Fruit fly (Drosophila melanogaster): ENCODE measurements around the gene CG4101.

Gene CG4101

DNA sequence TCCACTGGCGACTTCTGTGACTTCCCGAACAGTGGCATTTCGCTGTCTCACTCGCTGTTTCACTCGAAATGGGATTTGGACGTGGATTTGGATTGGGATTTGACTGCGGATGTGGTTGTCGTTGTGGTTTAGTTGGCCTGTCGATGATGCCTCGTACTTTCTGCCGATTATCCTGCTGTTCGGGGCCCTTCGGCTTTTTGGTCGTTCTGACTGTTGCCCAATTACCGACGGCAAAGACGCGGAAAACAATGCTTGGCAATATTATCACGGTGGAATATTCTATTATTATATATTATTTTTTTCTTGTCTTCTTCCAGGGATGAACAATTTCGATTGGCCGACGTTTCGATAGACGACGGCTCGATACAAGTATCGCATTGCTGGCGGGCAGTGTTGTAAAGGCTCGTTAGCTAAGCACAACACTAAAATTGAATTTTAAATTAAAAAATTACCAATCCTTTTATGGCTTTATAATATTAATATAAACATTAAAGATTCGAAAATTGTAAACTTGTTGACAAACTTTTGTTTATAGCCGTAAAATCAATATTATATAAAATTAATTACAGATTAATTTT lies 2.9 kb downstream of the CG4101 start, which contains the start of gene Mo25:
TSS of gene Mo25 (minus strand) at position 341 of the 578 bp plus-strand sequence.
- TF ChIP-seq ttk (optimal IDR thresholded peaks at IDR 0.05) (no peak), Myc (optimal IDR thresholded peaks at IDR 0.05) (no peak), psq (optimal IDR thresholded peaks at IDR 0.05) (no peak), h (optimal IDR thresholded peaks at IDR 0.05) (no peak), Sin3A (optimal IDR thresholded peaks at IDR 0.05) (no peak), insv (optimal IDR thresholded peaks at IDR 0.05) (no peak)

DNA sequence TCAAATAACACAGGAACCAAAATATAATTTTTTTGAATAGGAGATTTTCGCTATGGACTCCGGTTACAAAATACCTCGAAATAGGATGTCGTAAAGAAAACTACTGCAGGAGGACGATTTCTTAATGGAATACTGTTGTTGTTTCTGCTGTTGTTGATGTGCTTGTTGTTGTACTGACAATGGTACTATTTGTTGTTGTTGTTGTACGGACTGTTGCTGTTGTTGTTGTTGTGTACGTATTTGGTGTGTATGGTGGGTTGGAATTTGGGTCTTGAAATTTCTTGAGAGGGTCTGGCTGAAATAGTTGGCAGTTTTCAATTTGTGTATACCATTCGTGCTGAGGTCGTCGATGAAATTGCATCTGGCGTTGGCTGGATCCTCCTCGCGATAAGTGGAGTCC lies 13.9 kb downstream of the CG4101 start:
- TF ChIP-seq ttk (optimal IDR thresholded peaks at IDR 0.05) (no peak), Myc (optimal IDR thresholded peaks at IDR 0.05) (no peak), h (optimal IDR thresholded peaks at IDR 0.05) (no peak), Sin3A (optimal IDR thresholded peaks at IDR 0.05) (no peak), insv (optimal IDR thresholded peaks at IDR 0.05) (no peak), psq (optimal IDR thresholded peaks at IDR 0.05) (no peak)

DNA sequence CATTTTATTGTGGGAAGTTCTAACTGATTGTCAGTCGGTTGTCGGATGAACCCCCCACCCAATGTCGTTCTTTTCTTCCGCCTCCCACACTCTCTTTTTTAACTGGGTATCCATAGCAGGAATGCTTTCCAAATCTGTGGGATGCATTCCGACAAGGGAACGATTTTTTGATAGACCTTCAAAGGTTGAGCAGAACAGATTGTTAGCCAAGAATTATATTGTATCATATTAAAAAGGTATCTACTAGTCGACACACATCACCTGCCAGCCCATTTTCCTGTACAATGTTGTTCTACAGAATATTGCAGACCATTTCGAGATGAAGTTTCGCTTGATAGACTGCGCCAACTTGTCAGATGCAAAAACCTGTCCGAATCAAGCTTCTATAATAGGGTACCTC lies 17.5 kb downstream of the CG4101 start:
- TF ChIP-seq Sin3A (optimal IDR thresholded peaks at IDR 0.05) = no peak
- no peak for TF ChIP-seq ttk (optimal IDR thresholded peaks at IDR 0.05)
- no peak for TF ChIP-seq h (optimal IDR thresholded peaks at IDR 0.05)
- no peak for TF ChIP-seq psq (optimal IDR thresholded peaks at IDR 0.05)
- no peak for TF ChIP-seq Myc (optimal IDR thresholded peaks at IDR 0.05)
- no peak for TF ChIP-seq insv (optimal IDR thresholded peaks at IDR 0.05)

DNA sequence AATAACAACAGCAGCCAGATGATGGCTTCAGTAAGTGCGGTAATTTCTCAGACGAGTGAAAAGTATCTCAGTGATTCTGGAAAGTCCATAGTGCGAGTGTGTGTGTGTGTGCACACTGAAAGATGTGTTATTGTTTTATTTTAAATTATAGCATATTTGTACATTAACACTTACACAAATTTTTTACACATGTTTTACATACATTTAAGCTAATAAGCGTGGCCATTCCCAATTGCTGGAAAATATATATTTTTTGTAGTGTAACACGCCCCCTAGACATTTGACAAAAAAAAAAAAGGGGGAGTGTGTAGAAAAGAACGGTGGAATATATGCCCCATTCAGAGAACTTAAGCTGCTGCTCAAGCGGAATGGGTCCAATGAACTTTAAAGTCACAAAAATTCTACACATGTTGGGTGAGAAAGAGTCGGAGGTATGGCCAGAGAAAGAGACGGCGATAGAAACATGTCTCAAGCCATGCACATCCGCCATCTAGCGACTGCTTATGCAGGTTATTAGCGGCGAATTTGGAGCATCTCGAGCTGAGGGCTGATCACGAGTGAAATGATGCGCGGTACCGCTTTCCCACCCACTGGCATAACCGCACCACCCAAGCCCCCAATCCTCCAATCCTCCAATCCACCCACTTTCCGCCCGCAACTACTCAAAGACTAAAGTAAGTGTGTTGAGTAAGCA lies 19.7 kb downstream of the CG4101 start:
- no peak for TF ChIP-seq Myc (optimal IDR thresholded peaks at IDR 0.05)
- no peak for TF ChIP-seq h (optimal IDR thresholded peaks at IDR 0.05)
- no peak for TF ChIP-seq insv (optimal IDR thresholded peaks at IDR 0.05)
- TF ChIP-seq ttk (optimal IDR thresholded peaks at IDR 0.05) = no peak
- TF ChIP-seq psq (optimal IDR thresholded peaks at IDR 0.05) = no peak

DNA sequence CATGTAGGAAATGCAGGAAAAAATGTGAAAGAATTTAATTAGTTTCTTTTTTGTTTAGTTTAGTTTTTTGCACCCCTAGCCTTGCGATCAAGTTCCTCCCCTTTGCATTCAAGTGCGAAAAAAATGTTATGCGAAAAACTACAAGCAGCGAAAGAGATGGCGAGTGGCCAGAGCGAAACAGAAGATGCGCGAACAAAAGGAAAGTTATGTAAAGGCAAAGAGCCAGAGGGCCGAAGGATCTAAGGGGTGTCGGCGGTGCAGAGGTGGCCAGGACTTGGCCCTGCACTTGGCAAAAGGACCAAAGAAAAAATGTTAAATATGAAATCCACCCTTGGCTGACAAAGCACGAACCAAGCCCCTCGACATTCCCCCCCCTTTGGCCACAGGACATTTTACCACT lies 21.8 kb downstream of the CG4101 start:
- TF ChIP-seq psq (optimal IDR thresholded peaks at IDR 0.05) (no peak), insv (optimal IDR thresholded peaks at IDR 0.05) (no peak), Myc (optimal IDR thresholded peaks at IDR 0.05) (no peak), Sin3A (optimal IDR thresholded peaks at IDR 0.05) (no peak)

DNA sequence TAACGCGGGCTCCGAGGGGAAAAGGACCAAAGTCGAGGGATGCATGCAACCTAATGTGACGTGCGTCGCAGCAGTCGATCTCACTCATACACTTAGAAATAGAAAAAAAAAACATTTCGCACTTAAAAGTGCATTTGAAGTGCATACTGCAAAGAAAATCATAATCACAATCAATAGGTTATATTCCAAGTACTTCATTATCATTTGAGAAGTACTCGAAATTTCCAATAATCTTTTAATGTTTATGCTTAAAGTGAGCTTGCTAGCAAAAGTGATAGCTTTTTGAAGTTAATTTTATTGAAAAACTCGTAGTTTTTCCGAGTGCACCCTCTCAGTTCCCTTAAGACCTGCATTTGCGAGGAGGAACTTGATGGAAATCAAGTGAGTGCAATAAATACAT lies 22.2 kb downstream of the CG4101 start:
- TF ChIP-seq psq (optimal IDR thresholded peaks at IDR 0.05) (no peak), Sin3A (optimal IDR thresholded peaks at IDR 0.05) (no peak), Myc (optimal IDR thresholded peaks at IDR 0.05) (no peak), h (optimal IDR thresholded peaks at IDR 0.05) (no peak), ttk (optimal IDR thresholded peaks at IDR 0.05) (no peak), insv (optimal IDR thresholded peaks at IDR 0.05) (no peak)

DNA sequence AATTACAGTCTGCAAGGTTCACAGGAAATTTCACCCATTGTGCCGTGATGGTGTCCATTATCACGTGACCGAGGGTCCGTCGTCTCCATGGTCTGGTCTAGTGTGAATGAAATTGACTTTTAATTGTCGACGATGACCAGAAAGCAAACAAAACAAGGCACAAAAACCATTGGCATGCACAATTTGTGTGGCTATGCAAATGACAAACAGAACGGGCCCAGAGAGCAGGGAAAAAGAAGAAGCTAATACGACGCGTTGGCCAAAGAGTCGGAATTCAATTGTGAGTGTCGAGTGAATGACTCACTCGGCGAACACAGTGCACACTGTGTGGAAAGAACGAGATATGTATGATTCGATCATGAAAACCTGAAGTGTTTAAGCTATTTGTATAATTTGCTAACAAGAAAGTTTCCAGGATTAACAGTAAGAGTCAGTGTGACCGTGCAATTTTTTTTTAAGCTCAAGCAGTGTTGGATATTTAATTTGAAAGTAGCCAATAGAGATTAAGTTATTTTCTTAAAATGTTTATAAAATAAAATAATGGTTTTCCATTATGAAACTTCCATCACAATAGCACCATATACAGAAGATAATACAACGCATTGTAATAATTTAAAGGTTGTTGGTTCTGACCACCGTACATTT lies 23.4 kb downstream of the CG4101 start:
- TF ChIP-seq insv (optimal IDR thresholded peaks at IDR 0.05) (no peak), ttk (optimal IDR thresholded peaks at IDR 0.05) (no peak), Sin3A (optimal IDR thresholded peaks at IDR 0.05) (no peak), h (optimal IDR thresholded peaks at IDR 0.05) (no peak), psq (optimal IDR thresholded peaks at IDR 0.05) (no peak), Myc (optimal IDR thresholded peaks at IDR 0.05) (no peak)

DNA sequence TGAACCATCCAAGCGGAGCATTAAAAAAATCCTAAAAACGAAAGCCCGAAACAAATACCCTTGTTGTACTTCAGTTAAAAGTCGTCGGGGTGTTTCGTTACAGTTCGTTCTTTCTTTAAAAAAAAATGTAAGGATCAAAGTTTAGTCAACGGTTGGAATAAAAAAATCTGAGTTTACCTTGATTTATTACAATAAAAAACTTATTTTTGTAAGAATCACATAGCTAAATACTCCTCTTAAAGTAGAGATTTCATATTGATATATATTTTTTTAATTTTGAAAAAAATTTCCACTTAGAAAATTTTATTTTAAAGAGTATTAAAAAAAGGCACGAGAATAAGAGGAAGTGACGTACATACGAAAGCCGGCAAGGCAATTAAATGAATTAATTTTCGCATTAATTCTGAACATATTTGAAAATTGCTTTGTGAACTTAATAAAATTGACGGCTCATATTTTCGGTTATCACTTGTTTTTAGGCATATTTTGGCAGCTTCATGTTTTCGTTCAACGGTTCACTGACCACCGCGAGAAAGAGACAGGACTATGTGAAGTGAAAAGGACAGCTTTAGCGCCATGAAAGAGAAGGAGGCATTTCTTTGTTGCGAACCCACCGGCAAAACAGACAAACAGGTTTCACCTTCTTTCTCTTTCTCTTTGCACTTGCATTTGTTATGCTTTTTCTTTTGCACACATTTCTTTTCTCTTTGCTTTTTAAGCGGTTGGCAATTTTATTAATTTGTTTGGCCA lies 26.5 kb downstream of the CG4101 start:
- TF ChIP-seq insv (optimal IDR thresholded peaks at IDR 0.05) = no peak
- TF ChIP-seq Sin3A (optimal IDR thresholded peaks at IDR 0.05) = no peak
- no peak for TF ChIP-seq psq (optimal IDR thresholded peaks at IDR 0.05)
- no peak for TF ChIP-seq h (optimal IDR thresholded peaks at IDR 0.05)
- no peak for TF ChIP-seq Myc (optimal IDR thresholded peaks at IDR 0.05)

DNA sequence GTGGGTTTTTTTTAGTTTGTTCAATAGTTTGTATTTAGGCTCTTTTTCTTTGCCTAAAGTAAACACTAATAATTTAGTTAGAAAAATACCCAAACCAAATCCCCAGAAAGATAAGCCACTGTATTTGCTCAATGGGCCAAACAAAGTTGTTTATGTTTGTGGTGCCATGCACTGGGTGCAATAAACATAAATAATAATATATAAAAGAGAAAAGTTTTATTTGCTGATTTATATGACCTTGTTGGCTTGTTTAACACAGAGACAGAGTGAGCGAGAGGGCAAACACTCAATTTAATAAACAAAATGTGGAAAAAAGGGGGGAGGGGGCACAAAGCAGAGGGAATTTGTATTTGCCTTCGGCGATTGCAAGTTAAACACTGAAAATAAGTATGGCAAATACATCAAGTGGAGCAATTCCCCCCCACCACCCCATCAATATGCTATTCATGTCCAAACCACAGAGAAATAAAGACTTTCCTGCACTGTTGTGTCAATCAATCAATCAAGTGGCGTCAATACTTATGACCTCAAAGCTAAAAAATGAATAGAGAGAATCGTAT lies 28.3 kb downstream of the CG4101 start:
- no peak for TF ChIP-seq insv (optimal IDR thresholded peaks at IDR 0.05)
- no peak for TF ChIP-seq h (optimal IDR thresholded peaks at IDR 0.05)
- no peak for TF ChIP-seq Sin3A (optimal IDR thresholded peaks at IDR 0.05)
- no peak for TF ChIP-seq psq (optimal IDR thresholded peaks at IDR 0.05)
- no peak for TF ChIP-seq ttk (optimal IDR thresholded peaks at IDR 0.05)
- no peak for TF ChIP-seq Myc (optimal IDR thresholded peaks at IDR 0.05)

DNA sequence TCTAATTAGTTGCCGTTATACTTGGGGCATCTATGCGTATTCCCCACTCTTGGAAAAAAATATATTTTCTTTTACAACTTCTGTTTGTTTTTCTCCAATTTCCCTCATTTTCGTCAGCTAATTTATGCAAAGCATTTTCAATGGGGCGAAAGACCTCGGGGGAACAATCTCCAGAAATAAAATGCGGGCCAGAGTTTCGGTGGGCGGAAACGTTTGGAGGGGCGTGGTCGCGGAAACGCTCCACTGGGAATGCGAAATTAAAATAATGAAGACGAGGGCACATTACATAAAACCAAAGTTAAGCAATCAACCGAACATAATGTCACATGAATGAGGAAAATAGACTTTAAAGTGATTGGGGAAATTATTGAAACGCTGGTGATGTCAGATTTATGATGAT lies 28.8 kb downstream of the CG4101 start:
- TF ChIP-seq insv (optimal IDR thresholded peaks at IDR 0.05) (no peak), Myc (optimal IDR thresholded peaks at IDR 0.05) (no peak), h (optimal IDR thresholded peaks at IDR 0.05) (no peak), Sin3A (optimal IDR thresholded peaks at IDR 0.05) (no peak), psq (optimal IDR thresholded peaks at IDR 0.05) (no peak), ttk (optimal IDR thresholded peaks at IDR 0.05) (no peak)

DNA sequence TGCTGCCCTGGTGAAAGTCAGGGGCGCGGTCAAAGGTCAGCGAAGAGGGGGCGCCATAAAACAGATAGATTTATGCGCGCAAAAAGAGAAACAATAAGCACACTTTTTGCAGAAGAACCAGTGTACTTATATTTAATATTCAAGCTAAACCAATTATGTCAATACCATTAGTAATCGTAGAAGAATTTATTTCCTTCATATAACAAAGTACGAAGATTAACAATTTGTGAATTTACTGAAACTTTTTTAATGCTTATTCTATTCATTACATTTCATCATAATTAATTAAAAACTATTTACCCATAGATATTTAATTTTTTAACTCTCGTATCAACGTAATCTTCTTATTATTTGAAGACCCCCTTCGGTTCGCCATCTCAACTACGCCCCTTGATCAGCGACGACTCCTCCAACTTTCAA lies 29.8 kb downstream of the CG4101 start:
- TF ChIP-seq ttk (optimal IDR thresholded peaks at IDR 0.05) (no peak), h (optimal IDR thresholded peaks at IDR 0.05) (no peak), Sin3A (optimal IDR thresholded peaks at IDR 0.05) (no peak), psq (optimal IDR thresholded peaks at IDR 0.05) (no peak), insv (optimal IDR thresholded peaks at IDR 0.05) (no peak), Myc (optimal IDR thresholded peaks at IDR 0.05) (no peak)

DNA sequence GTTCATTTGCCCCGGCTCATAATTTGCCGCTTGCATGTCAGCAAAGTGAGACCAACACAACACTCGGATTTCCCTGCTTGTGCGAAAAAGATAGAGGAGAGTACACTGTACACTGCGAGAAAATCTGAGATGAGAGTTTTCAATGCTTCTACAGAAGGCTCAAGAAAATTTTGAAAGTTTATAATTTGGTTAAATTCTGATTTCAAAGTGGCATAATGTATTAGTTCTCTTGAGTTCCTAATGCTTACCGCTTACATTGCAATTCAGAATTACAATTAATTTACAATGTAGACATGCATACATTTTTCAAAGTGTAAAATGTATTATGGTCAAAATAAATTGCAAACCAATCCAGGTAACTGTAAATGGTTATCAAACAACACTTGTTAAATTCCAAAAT lies 30.7 kb downstream of the CG4101 start:
- TF ChIP-seq Sin3A (optimal IDR thresholded peaks at IDR 0.05) (no peak), insv (optimal IDR thresholded peaks at IDR 0.05) (no peak), ttk (optimal IDR thresholded peaks at IDR 0.05) (no peak), psq (optimal IDR thresholded peaks at IDR 0.05) (no peak), h (optimal IDR thresholded peaks at IDR 0.05) (no peak), Myc (optimal IDR thresholded peaks at IDR 0.05) (no peak)

Measured in Kc167 (cell line).